Worm (Caenorhabditis elegans) whole organism, late embryonic: Measurements from ENCODE around the gene T25E4.1.

Source experiments
- C08G9.2 ChIP-seq: sonication (generic microtip); optimal IDR thresholded peaks from 2 replicates; lab custom pipeline; 2016; ENCODE audit warnings: mild to moderate bottlenecking, missing genetic modification characterization, moderate library complexity, missing compliant biosample characterization
- C38D4.7 ChIP-seq: fragments of 200-800 bp; sonication (Bioruptor generic); optimal IDR thresholded peaks from 2 replicates; lab custom pipeline; 2018; ENCODE audit warnings: mild to moderate bottlenecking, missing genetic modification characterization, moderate library complexity, missing compliant biosample characterization
- F13H6.1 ChIP-seq: sonication (generic microtip); optimal IDR thresholded peaks from 2 replicates; lab custom pipeline; 2016; ENCODE audit warnings: missing genetic modification characterization, missing compliant biosample characterization
- K02D7.2 ChIP-seq: sonication (generic microtip); optimal IDR thresholded peaks from 2 replicates; lab custom pipeline; 2017; ENCODE audit warnings: mild to moderate bottlenecking, missing genetic modification characterization, missing compliant biosample characterization
- T23F11.4 ChIP-seq: fragments of 200-800 bp; sonication (Bioruptor generic); optimal IDR thresholded peaks from 2 replicates; lab custom pipeline; 2018; ENCODE audit warnings: mild to moderate bottlenecking, missing genetic modification characterization, missing compliant biosample characterization
- Y22D7AL.16 ChIP-seq: sonication (generic microtip); optimal IDR thresholded peaks from 2 replicates; lab custom pipeline; 2016; ENCODE audit warnings: missing genetic modification characterization, missing compliant biosample characterization
- ahr-1 ChIP-seq: sonication (generic microtip); optimal IDR thresholded peaks from 2 replicates; lab custom pipeline; 2016; ENCODE audit warnings: missing genetic modification characterization, missing compliant biosample characterization
- ama-1 ChIP-seq: fragments of 150-350 bp; optimal IDR thresholded peaks from 2 replicates; lab custom pipeline; 2014
- ceh-18 ChIP-seq: sonication (generic microtip); optimal IDR thresholded peaks from 2 replicates; lab custom pipeline; 2016; ENCODE audit warnings: missing genetic modification characterization, missing compliant biosample characterization
- ceh-19 ChIP-seq: fragments of 200-800 bp; sonication (Bioruptor generic); optimal IDR thresholded peaks from 2 replicates; lab custom pipeline; 2018; ENCODE audit warnings: mild to moderate bottlenecking, missing genetic modification characterization, missing compliant biosample characterization
- ceh-24 ChIP-seq: sonication (generic microtip); optimal IDR thresholded peaks from 2 replicates; lab custom pipeline; 2016; ENCODE audit warnings: mild to moderate bottlenecking, missing genetic modification characterization, missing compliant biosample characterization
- ceh-31 ChIP-seq: sonication (generic microtip); optimal IDR thresholded peaks from 2 replicates; lab custom pipeline; 2016; ENCODE audit warnings: missing genetic modification characterization, missing compliant biosample characterization
- ceh-34 ChIP-seq: sonication (generic microtip); optimal IDR thresholded peaks from 2 replicates; lab custom pipeline; 2016; ENCODE audit warnings: mild to moderate bottlenecking, missing genetic modification characterization, missing compliant biosample characterization
- ceh-48 ChIP-seq: sonication (generic microtip); optimal IDR thresholded peaks from 2 replicates; lab custom pipeline; 2016; ENCODE audit warnings: missing genetic modification characterization, inconsistent platforms, missing compliant biosample characterization
- ceh-9 ChIP-seq: sonication (generic microtip); optimal IDR thresholded peaks from 2 replicates; lab custom pipeline; 2016; ENCODE audit warnings: mild to moderate bottlenecking, missing genetic modification characterization, inconsistent platforms, missing compliant biosample characterization
- che-1 ChIP-seq: sonication (generic microtip); optimal IDR thresholded peaks from 2 replicates; lab custom pipeline; 2016; ENCODE audit warnings: mild to moderate bottlenecking, missing genetic modification characterization, missing compliant biosample characterization
- dve-1 ChIP-seq: sonication (generic microtip); optimal IDR thresholded peaks from 2 replicates; lab custom pipeline; 2017; ENCODE audit warnings: antibody characterized with exemption, mild to moderate bottlenecking, missing genetic modification characterization, missing compliant biosample characterization
- elt-4 ChIP-seq: sonication (generic microtip); optimal IDR thresholded peaks from 2 replicates; lab custom pipeline; 2016; ENCODE audit warnings: missing genetic modification characterization, missing compliant biosample characterization
- eyg-1 ChIP-seq: sonication (generic microtip); optimal IDR thresholded peaks from 2 replicates; lab custom pipeline; 2016; ENCODE audit warnings: missing genotype, missing genetic modification characterization, missing compliant biosample characterization
- fkh-10 ChIP-seq: fragments of 150-350 bp; optimal IDR thresholded peaks from 2 replicates; lab custom pipeline; 2014; ENCODE audit warnings: missing biosample characterization, missing genetic modification reagents, missing genetic modification characterization
- fkh-6 ChIP-seq: sonication (generic microtip); optimal IDR thresholded peaks from 2 replicates; lab custom pipeline; 2016; ENCODE audit warnings: missing genetic modification characterization, missing compliant biosample characterization
- gmeb-2 ChIP-seq: sonication (generic microtip); optimal IDR thresholded peaks from 2 replicates; lab custom pipeline; 2016; ENCODE audit warnings: missing genetic modification characterization, inconsistent platforms, missing compliant biosample characterization
- hlh-13 ChIP-seq: fragments of 200-800 bp; sonication (Bioruptor generic); optimal IDR thresholded peaks from 2 replicates; lab custom pipeline; 2018; ENCODE audit warnings: mild to moderate bottlenecking, missing genetic modification characterization, missing compliant biosample characterization
- hlh-15 ChIP-seq: sonication (generic microtip); optimal IDR thresholded peaks from 2 replicates; lab custom pipeline; 2016; ENCODE audit warnings: missing genetic modification characterization, missing compliant biosample characterization
- hlh-8 ChIP-seq: sonication (generic microtip); optimal IDR thresholded peaks from 2 replicates; lab custom pipeline; 2016; ENCODE audit warnings: missing genotype, missing genetic modification characterization, missing compliant biosample characterization
- lim-6 ChIP-seq: sonication (generic microtip); optimal IDR thresholded peaks from 2 replicates; lab custom pipeline; 2016; ENCODE audit warnings: missing genetic modification characterization, missing compliant biosample characterization
- lin-11 ChIP-seq: fragments of 200-800 bp; sonication (Bioruptor generic); optimal IDR thresholded peaks from 2 replicates; lab custom pipeline; 2018; ENCODE audit warnings: mild to moderate bottlenecking, missing genetic modification characterization, missing compliant biosample characterization
- madf-2 ChIP-seq: sonication (generic microtip); optimal IDR thresholded peaks from 2 replicates; lab custom pipeline; 2017; ENCODE audit warnings: missing genetic modification characterization, missing compliant biosample characterization
- mec-3 ChIP-seq: sonication (generic microtip); optimal IDR thresholded peaks from 2 replicates; lab custom pipeline; 2016; ENCODE audit warnings: borderline replicate concordance, missing genetic modification characterization, missing compliant biosample characterization
- nfya-1 ChIP-seq: sonication (generic microtip); optimal IDR thresholded peaks from 2 replicates; lab custom pipeline; 2017; ENCODE audit warnings: missing genetic modification characterization, mild to moderate bottlenecking, missing compliant biosample characterization, antibody characterized with exemption, moderate library complexity
- nhr-11 ChIP-seq: fragments of 150-350 bp; optimal IDR thresholded peaks from 2 replicates; lab custom pipeline; 2014; ENCODE audit warnings: missing biosample characterization, missing genetic modification characterization
- nhr-232 ChIP-seq: sonication (generic microtip); optimal IDR thresholded peaks from 2 replicates; lab custom pipeline; 2016; ENCODE audit warnings: missing genetic modification characterization, missing compliant biosample characterization
- npax-4 ChIP-seq: sonication (generic microtip); optimal IDR thresholded peaks from 2 replicates; lab custom pipeline; 2016; ENCODE audit warnings: missing genetic modification characterization, missing compliant biosample characterization
- odd-2 ChIP-seq: sonication (generic microtip); optimal IDR thresholded peaks from 2 replicates; lab custom pipeline; 2017; ENCODE audit warnings: antibody characterized with exemption, mild to moderate bottlenecking, missing genetic modification characterization, missing compliant biosample characterization
- pag-3 ChIP-seq: sonication (generic microtip); optimal IDR thresholded peaks from 2 replicates; lab custom pipeline; 2016; ENCODE audit warnings: missing compliant biosample characterization, missing genetic modification characterization, borderline replicate concordance
- pax-1 ChIP-seq: fragments of 150-350 bp; optimal IDR thresholded peaks from 2 replicates; lab custom pipeline; 2014; ENCODE audit warnings: missing biosample characterization, missing genetic modification characterization
- pha-2 ChIP-seq: sonication (generic microtip); optimal IDR thresholded peaks from 2 replicates; lab custom pipeline; 2017; ENCODE audit warnings: mild to moderate bottlenecking, missing genetic modification characterization, missing compliant biosample characterization
- pha-4 ChIP-seq: fragments of 150-350 bp; optimal IDR thresholded peaks from 2 replicates; lab custom pipeline; 2018; ENCODE audit warnings: missing biosample characterization, missing genetic modification reagents, missing genetic modification characterization
- ref-2 ChIP-seq: sonication (generic microtip); optimal IDR thresholded peaks from 2 replicates; lab custom pipeline; 2016; ENCODE audit warnings: missing genetic modification characterization, missing compliant biosample characterization
- rnt-1 ChIP-seq: sonication (generic microtip); optimal IDR thresholded peaks from 2 replicates; lab custom pipeline; 2016; ENCODE audit warnings: missing genetic modification characterization, missing compliant biosample characterization
- sdc-2 ChIP-seq: sonication (generic microtip); optimal IDR thresholded peaks from 2 replicates; lab custom pipeline; 2016; ENCODE audit warnings: missing genotype, missing genetic modification characterization, missing compliant biosample characterization
- sox-2 ChIP-seq: fragments of 200-800 bp; sonication (Bioruptor generic); IDR thresholded peaks from 2 replicates; pipeline ENCODE4 v1.3.6; 2022; ENCODE audit warnings: missing genetic modification reagents, missing genetic modification characterization, missing compliant biosample characterization
- sox-4 ChIP-seq: sonication (generic microtip); optimal IDR thresholded peaks from 2 replicates; lab custom pipeline; 2017; ENCODE audit warnings: mild to moderate bottlenecking, missing genetic modification characterization, inconsistent platforms, missing compliant biosample characterization
- syd-9 ChIP-seq: sonication (generic microtip); optimal IDR thresholded peaks from 2 replicates; lab custom pipeline; 2016; ENCODE audit warnings: mild to moderate bottlenecking, missing genetic modification characterization, moderate library complexity, missing compliant biosample characterization
- tbx-2 ChIP-seq: sonication (generic microtip); optimal IDR thresholded peaks from 2 replicates; lab custom pipeline; 2016; ENCODE audit warnings: missing genetic modification characterization, missing compliant biosample characterization
- tbx-7 ChIP-seq: sonication (generic microtip); optimal IDR thresholded peaks from 2 replicates; lab custom pipeline; 2016; ENCODE audit warnings: missing genotype, missing genetic modification characterization, missing compliant biosample characterization
- ttx-3 ChIP-seq: sonication (generic microtip); optimal IDR thresholded peaks from 2 replicates; lab custom pipeline; 2016; ENCODE audit warnings: missing genetic modification reagents, missing genetic modification characterization, missing compliant biosample characterization
- unc-42 ChIP-seq: sonication (generic microtip); optimal IDR thresholded peaks from 2 replicates; lab custom pipeline; 2016; ENCODE audit warnings: missing genotype, missing genetic modification characterization, missing compliant biosample characterization
- unc-55 ChIP-seq: sonication (generic microtip); optimal IDR thresholded peaks from 2 replicates; lab custom pipeline; 2017; ENCODE audit warnings: missing biosample characterization, missing genetic modification reagents, missing genetic modification characterization
- unc-86 ChIP-seq: sonication (generic microtip); optimal IDR thresholded peaks from 2 replicates; lab custom pipeline; 2016; ENCODE audit warnings: missing genetic modification characterization, missing compliant biosample characterization
- zip-5 ChIP-seq: sonication (generic microtip); optimal IDR thresholded peaks from 2 replicates; lab custom pipeline; 2016; ENCODE audit warnings: missing genetic modification characterization, missing compliant biosample characterization

The T25E4.1 gene

DNA sequence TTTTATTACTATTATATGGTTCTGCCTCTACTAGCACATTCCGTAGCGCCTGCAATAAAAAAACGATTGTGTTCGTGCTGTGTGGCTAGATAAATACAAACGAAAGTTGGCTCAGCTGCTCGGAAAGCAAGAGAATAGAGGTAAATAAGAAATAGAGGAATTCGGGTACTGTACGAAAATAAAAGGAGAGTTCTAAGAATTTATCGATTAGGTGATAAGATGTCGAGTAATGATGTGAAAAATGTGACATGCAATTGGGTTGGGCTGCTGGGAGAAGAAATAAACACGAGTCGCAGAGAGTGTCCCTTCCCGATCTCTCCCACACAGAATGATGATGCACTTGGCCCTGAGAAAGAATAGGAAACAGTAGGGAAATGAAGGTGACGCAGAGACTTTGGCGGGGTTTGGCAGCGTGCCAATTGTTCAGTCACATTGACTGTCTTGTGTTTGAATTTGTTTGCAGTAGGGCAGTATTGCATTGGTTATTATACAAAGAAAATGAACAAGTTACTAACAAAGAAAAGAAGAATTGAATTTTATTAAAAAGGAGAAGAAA is 15.3 kb downstream of the T25E4.1 start, which contains the start of gene cdc-14 (continued):
- TF ChIP-seq pag-3 = no peak
- peak; percentile 37 for TF ChIP-seq rnt-1
- TF ChIP-seq ceh-9 = no peak
- TF ChIP-seq T23F11.4 = no peak
- peak; percentile 18; the same call in 1 of the 2 replicates for TF ChIP-seq sox-2
- TF ChIP-seq nhr-11 = no peak
- no peak for TF ChIP-seq madf-2 (tag; lab: Kevin White, UChicago)
- no peak for TF ChIP-seq syd-9

DNA sequence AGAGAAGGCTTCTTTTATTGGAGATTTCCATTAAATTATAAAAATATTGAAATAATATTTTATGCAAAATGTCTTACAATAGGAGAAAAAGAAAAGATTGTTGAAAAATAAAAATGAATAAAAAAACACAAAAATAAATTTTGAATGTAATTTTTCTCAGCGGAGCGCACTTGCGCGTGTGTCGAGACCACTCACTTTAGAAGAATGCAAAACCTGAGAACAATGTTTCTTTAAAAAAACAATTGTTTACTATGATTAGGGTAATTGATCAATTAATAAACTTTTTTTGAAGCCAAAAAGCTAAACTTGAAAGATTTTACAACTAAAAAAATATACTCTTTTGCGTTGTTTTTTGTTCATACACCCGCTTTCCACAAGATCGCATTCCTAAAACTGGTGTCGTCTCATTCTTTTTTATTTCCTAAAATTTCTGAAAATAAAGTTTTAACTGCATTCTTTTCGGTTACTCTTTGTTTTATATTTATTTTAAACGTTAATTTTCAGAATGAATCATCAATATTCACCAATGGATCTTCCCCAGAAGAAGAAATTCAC is 16.2 kb downstream of the T25E4.1 start, which contains the start of gene ttc-4:
ttc-4 (plus strand) TSS at position 505 of the 555 bp plus-strand sequence.
- TF ChIP-seq unc-55 (GFP tag; lab: Kevin White, UChicago) (no peak), eyg-1 (tag; lab: Kevin White, UChicago) (no peak), ahr-1 (tag; lab: Kevin White, UChicago) (peak; percentile 22), ref-2 (peak; percentile 5), lin-11 (no peak), ceh-18 (no peak), hlh-15 (tag; lab: Kevin White, UChicago) (no peak), odd-2 (tag; lab: Kevin White, UChicago) (no peak), ceh-48 (tag; lab: Kevin White, UChicago) (no peak), sox-2 (no peak), ttx-3 (tag; lab: Kevin White, UChicago) (no peak), pha-2 (tag; lab: Kevin White, UChicago) (no peak), mec-3 (tag; lab: Kevin White, UChicago) (no peak), unc-86 (tag; lab: Kevin White, UChicago) (peak; percentile 29), tbx-2 (tag; lab: Kevin White, UChicago) (peak; percentile 80), F13H6.1 (peak; percentile 54), fkh-10 (GFP tag; lab: Kevin White, UChicago) (no peak), hlh-8 (tag; lab: Kevin White, UChicago) (peak; percentile 58), unc-42 (tag; lab: Kevin White, UChicago) (peak; percentile 64), ceh-24 (tag; lab: Kevin White, UChicago) (no peak), tbx-7 (tag; lab: Kevin White, UChicago) (peak; percentile 8), npax-4 (tag; lab: Kevin White, UChicago) (no peak), K02D7.2 (tag; lab: Kevin White, UChicago) (no peak), ceh-19 (GFP tag; lab: Kevin White, UChicago) (no peak), nfya-1 (tag; lab: Kevin White, UChicago) (no peak), nhr-11 (no peak), hlh-13 (GFP tag; lab: Kevin White, UChicago) (no peak), C38D4.7 (GFP tag; lab: Kevin White, UChicago) (no peak), ama-1 (lab: Kevin White, UChicago) (no peak), Y22D7AL.16 (no peak), pha-4 (tag; lab: Kevin White, UChicago) (no peak), lim-6 (tag; lab: Kevin White, UChicago) (peak; percentile 27), nhr-232 (no peak), T23F11.4 (no peak), sox-4 (tag; lab: Kevin White, UChicago) (no peak), che-1 (tag; lab: Kevin White, UChicago) (no peak), elt-4 (tag; lab: Kevin White, UChicago) (no peak), pax-1 (tag; lab: Kevin White, UChicago) (no peak), C08G9.2 (tag; lab: Kevin White, UChicago) (peak; percentile 71), sdc-2 (tag; lab: Kevin White, UChicago) (no peak), madf-2 (tag; lab: Kevin White, UChicago) (no peak), rnt-1 (peak; percentile 33), ceh-34 (tag; lab: Kevin White, UChicago) (peak; percentile 45), dve-1 (tag; lab: Kevin White, UChicago) (no peak), gmeb-2 (tag; lab: Kevin White, UChicago) (no peak), syd-9 (no peak), pag-3 (no peak), zip-5 (tag; lab: Kevin White, UChicago) (peak; percentile 71), ceh-31 (tag; lab: Kevin White, UChicago) (peak; percentile 90), fkh-6 (tag; lab: Kevin White, UChicago) (no peak)
